Worm (Caenorhabditis elegans): ENCODE results near the gene srh-166.

The srh-166 gene

ce11 chrV:20499642-20500041, 26.0 kb downstream of the srh-166 start:
- no peak for TF ChIP-seq nhr-25 (tag; optimal IDR thresholded peaks at IDR 0.05; ENCODE audit: borderline replicate concordance, insufficient read depth)
- no peak for TF ChIP-seq gei-8 (GFP tag; optimal IDR thresholded peaks at IDR 0.05)
- peak; percentile 7 for TF ChIP-seq hlh-11 (tag; optimal IDR thresholded peaks at IDR 0.05)
- TF ChIP-seq ceh-20 (GFP tag; IDR thresholded peaks at IDR 0.05): no peak
- no peak for TF ChIP-seq nhr-11 (tag; optimal IDR thresholded peaks at IDR 0.05)
- TF ChIP-seq F49E8.2 (tag; optimal IDR thresholded peaks at IDR 0.05; ENCODE audit: borderline replicate concordance): no peak
- no peak for TF ChIP-seq set-16 (GFP tag; IDR thresholded peaks at IDR 0.05)
- TF ChIP-seq ama-1 (optimal IDR thresholded peaks at IDR 0.05): no peak
- no peak for TF ChIP-seq spr-3 (GFP tag; optimal IDR thresholded peaks at IDR 0.05)
- TF ChIP-seq mxl-2 (GFP tag; conservative IDR thresholded peaks at IDR 0.05): no peak
- no peak for TF ChIP-seq lin-39 (tag; optimal IDR thresholded peaks at IDR 0.05)
- TF ChIP-seq F10B5.3 (tag; optimal IDR thresholded peaks at IDR 0.05): no peak
- no peak for TF ChIP-seq jun-1 (tag; optimal IDR thresholded peaks at IDR 0.05)
- no peak for TF ChIP-seq lin-15B (tag; optimal IDR thresholded peaks at IDR 0.05)
- TF ChIP-seq pqm-1 (tag; optimal IDR thresholded peaks at IDR 0.05): peak; percentile 37
- TF ChIP-seq madf-9 (GFP tag; conservative IDR thresholded peaks at IDR 0.05): no peak
- no peak for TF ChIP-seq duxl-1 (tag; optimal IDR thresholded peaks at IDR 0.05; ENCODE audit: poor library complexity)
- TF ChIP-seq hmg-1.1 (GFP tag; IDR thresholded peaks at IDR 0.05): no peak
- no peak for TF ChIP-seq lim-7 (GFP tag; IDR thresholded peaks at IDR 0.05)
- TF ChIP-seq hif-1 (tag; optimal IDR thresholded peaks at IDR 0.05): no peak
- TF ChIP-seq T20F7.1 (GFP tag; optimal IDR thresholded peaks at IDR 0.05): no peak
- no peak for TF ChIP-seq ZK337.2 (GFP tag; IDR thresholded peaks at IDR 0.05)
- TF ChIP-seq Y48G9A.11 (GFP tag; IDR thresholded peaks at IDR 0.05): no peak
- no peak for TF ChIP-seq Y75B8A.6 (GFP tag; IDR thresholded peaks at IDR 0.05)
- no peak for TF ChIP-seq nhr-41 (GFP tag; IDR thresholded peaks at IDR 0.05)
- no peak for TF ChIP-seq zag-1 (tag; optimal IDR thresholded peaks at IDR 0.05)
- no peak for TF ChIP-seq dve-1 (tag; optimal IDR thresholded peaks at IDR 0.05; ENCODE audit: insufficient read depth)
- TF ChIP-seq skn-1 (tag; optimal IDR thresholded peaks at IDR 0.05): no peak
- no peak for TF ChIP-seq daf-8 (GFP tag; IDR thresholded peaks at IDR 0.05)
- no peak for TF ChIP-seq ztf-7 (tag; optimal IDR thresholded peaks at IDR 0.05)
- TF ChIP-seq daf-16 (GFP tag; optimal IDR thresholded peaks at IDR 0.05): no peak
- TF ChIP-seq daf-16 (tag; optimal IDR thresholded peaks at IDR 0.05): peak; percentile 65
- TF ChIP-seq nhr-10 (tag; optimal IDR thresholded peaks at IDR 0.05): no peak
- TF ChIP-seq aha-1 (tag): no peak
- TF ChIP-seq arid-1 (GFP tag; conservative IDR thresholded peaks at IDR 0.05): no peak
- no peak for TF ChIP-seq cey-2 (tag; optimal IDR thresholded peaks at IDR 0.05; ENCODE audit: borderline replicate concordance, insufficient read depth)
- no peak for TF ChIP-seq nhr-6 (tag; optimal IDR thresholded peaks at IDR 0.05)
- TF ChIP-seq ztf-11 (tag; optimal IDR thresholded peaks at IDR 0.05): no peak
- TF ChIP-seq daf-19 (GFP tag; conservative IDR thresholded peaks at IDR 0.05): no peak
- TF ChIP-seq nhr-111 (GFP tag; optimal IDR thresholded peaks at IDR 0.05): no peak
- TF ChIP-seq ceh-82 (tag; optimal IDR thresholded peaks at IDR 0.05): no peak
- TF ChIP-seq hlh-30 (tag; optimal IDR thresholded peaks at IDR 0.05; ENCODE audit: insufficient read depth): no peak
- TF ChIP-seq nhr-48 (tag; optimal IDR thresholded peaks at IDR 0.05): peak; percentile 54
- TF ChIP-seq dmd-8 (GFP tag; IDR thresholded peaks at IDR 0.05): no peak
- peak; percentile 76 for TF ChIP-seq dmd-6 (GFP tag; IDR thresholded peaks at IDR 0.05)

All from whole organism, L4 larva.